Fruit fly (Drosophila melanogaster) whole organism, wandering third instar larva: Measurements from ENCODE around the gene CG32085.

Experiments
- Abd-B ChIP-seq: fragments of >200 bp; optimal IDR thresholded peaks from 2 replicates; lab custom pipeline; 2017; ENCODE audit warnings: missing biosample characterization, missing genetic modification characterization
- CG32264 ChIP-seq: fragments of 200-800 bp; sonication (Bioruptor generic); optimal IDR thresholded peaks from 2 replicates; lab custom pipeline; 2016; ENCODE audit warnings: missing biosample characterization, missing genetic modification characterization
- CG9705 ChIP-seq: fragments of 200-800 bp; sonication (Bioruptor generic); optimal IDR thresholded peaks from 2 replicates; lab custom pipeline; 2018; ENCODE audit warnings: missing biosample characterization, mild to moderate bottlenecking, missing genetic modification characterization
- CrebA ChIP-seq: fragments of 200-800 bp; sonication (Bioruptor generic); optimal IDR thresholded peaks from 2 replicates; lab custom pipeline; 2016; ENCODE audit warnings: missing biosample characterization, mild to moderate bottlenecking, missing genetic modification characterization, borderline replicate concordance
- Dif ChIP-seq: fragments of 200-275, 200-300 bp; sonication (Bioruptor generic); optimal IDR thresholded peaks from 2 replicates; lab custom pipeline; 2018; ENCODE audit warnings: missing biosample characterization, missing genetic modification characterization; ENCODE audit not compliant: partially characterized antibody
- HLH106 ChIP-seq: fragments of 200-800 bp; optimal IDR thresholded peaks from 3 replicates; lab custom pipeline; 2019; ENCODE audit warnings: missing biosample characterization, mild to moderate bottlenecking, missing genetic modification characterization, moderate library complexity
- Hnf4 ChIP-seq: fragments of 200-800 bp; sonication (Bioruptor generic); optimal IDR thresholded peaks from 2 replicates; lab custom pipeline; 2016; ENCODE audit warnings: missing biosample characterization, mild to moderate bottlenecking, missing genetic modification characterization
- Hr83 ChIP-seq: fragments of 200-300 bp; sonication (Bioruptor generic); optimal IDR thresholded peaks from 2 replicates; lab custom pipeline; 2016; ENCODE audit warnings: missing biosample characterization, mild to moderate bottlenecking, missing genetic modification characterization, moderate library complexity; ENCODE audit not compliant: poor library complexity, severe bottlenecking
- Jra ChIP-seq: sonication (Bioruptor generic); optimal IDR thresholded peaks from 2 replicates; lab custom pipeline; 2016; ENCODE audit warnings: missing biosample characterization, missing genetic modification characterization
- Mio ChIP-seq: sonication (Bioruptor generic); optimal IDR thresholded peaks from 2 replicates; lab custom pipeline; 2016; ENCODE audit warnings: missing biosample characterization, missing genetic modification characterization
- Myc ChIP-seq: fragments of >200 bp; optimal IDR thresholded peaks from 2 replicates; lab custom pipeline; 2017
- N ChIP-seq: fragments of >200 bp; optimal IDR thresholded peaks from 2 replicates; lab custom pipeline; 2018; ENCODE audit warnings: missing biosample characterization, missing external identifiers, missing genetic modification characterization
- OdsH ChIP-seq: fragments of 200-800 bp; sonication (Bioruptor generic); optimal IDR thresholded peaks from 2 replicates; lab custom pipeline; 2016; ENCODE audit warnings: missing biosample characterization, mild to moderate bottlenecking, missing genetic modification characterization
- Rel ChIP-seq, 2 experiments: fragments of 200-800 bp; sonication (Bioruptor generic) in 1 of 2; optimal IDR thresholded peaks; 2 replicates in 1 of 2; 3 replicates in 1 of 2; lab custom pipeline; 2016 to 2019; ENCODE audit warnings: mild to moderate bottlenecking in 2 of 2, missing biosample characterization in 2 of 2, missing genetic modification characterization in 2 of 2, moderate library complexity in 1 of 2
- Vsx2 ChIP-seq: fragments of 200-300, 225-300 bp; sonication (Bioruptor generic); optimal IDR thresholded peaks from 2 replicates; lab custom pipeline; 2018; ENCODE audit warnings: missing biosample characterization, missing genetic modification characterization; ENCODE audit not compliant: partially characterized antibody
- brk ChIP-seq: fragments of 200-800 bp; sonication (Bioruptor generic); optimal IDR thresholded peaks from 2 replicates; lab custom pipeline; 2016; ENCODE audit warnings: missing biosample characterization, mild to moderate bottlenecking, missing genetic modification characterization
- dl ChIP-seq, 2 experiments: fragments of 175-275, 200-275 bp in 1 of 2; fragments of 200-275 bp in 1 of 2; sonication (Bioruptor generic); optimal IDR thresholded peaks; lab custom pipeline; 2018; ENCODE audit warnings: mild to moderate bottlenecking in 2 of 2, missing biosample characterization in 2 of 2, missing genetic modification characterization in 2 of 2, moderate library complexity in 2 of 2; ENCODE audit not compliant: partially characterized antibody in 2 of 2, insufficient read depth in 1 of 2
- dmrt93B ChIP-seq: fragments of 200-800 bp; sonication (Bioruptor generic); optimal IDR thresholded peaks from 2 replicates; lab custom pipeline; 2018; ENCODE audit warnings: missing biosample characterization, mild to moderate bottlenecking, missing genetic modification characterization
- dsf ChIP-seq: sonication (Bioruptor generic); optimal IDR thresholded peaks from 2 replicates; lab custom pipeline; 2016; ENCODE audit warnings: missing biosample characterization, missing genetic modification characterization, borderline replicate concordance
- foxo ChIP-seq, 2 experiments: fragments of 200-800 bp; sonication (Bioruptor generic); optimal IDR thresholded peaks; 2 replicates in 1 of 2; 3 replicates in 1 of 2; lab custom pipeline; 2016 to 2017; ENCODE audit warnings: missing biosample characterization in 2 of 2, missing genetic modification characterization in 2 of 2
- fru ChIP-seq: fragments of 200-800 bp; sonication (Bioruptor generic); optimal IDR thresholded peaks from 3 replicates; lab custom pipeline; 2016; ENCODE audit warnings: missing biosample characterization, mild to moderate bottlenecking, missing genetic modification characterization
- h ChIP-seq: fragments of 200-800 bp; sonication (Bioruptor generic); optimal IDR thresholded peaks from 3 replicates; lab custom pipeline; 2016; ENCODE audit warnings: missing biosample characterization, mild to moderate bottlenecking, missing genetic modification characterization
- jim ChIP-seq: fragments of 175-275, 200-325 bp; sonication (Bioruptor generic); optimal IDR thresholded peaks from 2 replicates; lab custom pipeline; 2016; ENCODE audit warnings: missing biosample characterization, mild to moderate bottlenecking, missing genetic modification characterization
- lola ChIP-seq: fragments of >200 bp; optimal IDR thresholded peaks from 2 replicates; lab custom pipeline; 2017; ENCODE audit warnings: missing biosample characterization, missing genetic modification characterization
- pan ChIP-seq: fragments of >200 bp; optimal IDR thresholded peaks from 2 replicates; lab custom pipeline; 2017
- psq ChIP-seq: fragments of 200-800 bp; sonication (Bioruptor generic); optimal IDR thresholded peaks from 3 replicates; lab custom pipeline; 2017; ENCODE audit warnings: missing biosample characterization, mild to moderate bottlenecking, missing genetic modification characterization, moderate library complexity
- rgr ChIP-seq: fragments of 200-800 bp; sonication (Bioruptor generic); optimal IDR thresholded peaks from 3 replicates; lab custom pipeline; 2016; ENCODE audit warnings: missing biosample characterization, mild to moderate bottlenecking, missing genetic modification characterization
- sv ChIP-seq: fragments of 200-800 bp; sonication (Bioruptor generic); optimal IDR thresholded peaks from 3 replicates; lab custom pipeline; 2016; ENCODE audit warnings: missing biosample characterization, missing genetic modification characterization
- tai ChIP-seq: sonication (Bioruptor generic); optimal IDR thresholded peaks from 2 replicates; lab custom pipeline; 2016; ENCODE audit warnings: missing biosample characterization, missing genetic modification characterization
- usp ChIP-seq: fragments of >200 bp; optimal IDR thresholded peaks from 2 replicates; lab custom pipeline; 2017; ENCODE audit warnings: missing biosample characterization, missing genetic modification characterization
- woc ChIP-seq: sonication (Bioruptor generic); optimal IDR thresholded peaks from 2 replicates; lab custom pipeline; 2016; ENCODE audit warnings: missing biosample characterization, mild to moderate bottlenecking, missing genetic modification characterization

CG32085 gene

dm6 chr3L:11711789-11712188, 31.6 kb upstream of the CG32085 start:
- TF ChIP-seq lola: no peak
- TF ChIP-seq Mio: no peak
- TF ChIP-seq Abd-B: no peak
- no peak for TF ChIP-seq dl (GFP tag; optimal IDR thresholded peaks at IDR 0.05; lab: Kevin White, UChicago; ENCODE audit: insufficient read depth in 1 of 2, partially characterized antibody in 2 of 2)
- no peak for TF ChIP-seq OdsH (GFP tag; lab: Kevin White, UChicago)
- no peak for TF ChIP-seq Hr83 (GFP tag; lab: Kevin White, UChicago)
- no peak for TF ChIP-seq pan (lab: Kevin White, UChicago)
- no peak for TF ChIP-seq rgr
- no peak for TF ChIP-seq woc (GFP tag; lab: Kevin White, UChicago)
- no peak for TF ChIP-seq fru (GFP tag; lab: Kevin White, UChicago)
- TF ChIP-seq Jra (GFP tag; lab: Kevin White, UChicago): no peak
- no peak for TF ChIP-seq usp
- no peak for TF ChIP-seq Hnf4 (GFP tag; lab: Kevin White, UChicago)
- no peak for TF ChIP-seq CrebA
- TF ChIP-seq N: no peak
- no peak for TF ChIP-seq Dif

dm6 chr3L:11711059-11711628, 31.0 kb upstream of the CG32085 start, which contains the start of gene crim:
TSS of gene crim (minus strand) at chr3L:11711386.
- peak; percentile 58 for TF ChIP-seq tai (GFP tag; lab: Kevin White, UChicago)
- TF ChIP-seq Hnf4 (GFP tag; lab: Kevin White, UChicago): peak; percentile 71
- no peak for TF ChIP-seq Dif
- no peak for TF ChIP-seq lola
- peak; percentile 38 for TF ChIP-seq h (GFP tag; lab: Kevin White, UChicago)
- TF ChIP-seq CG32264 (GFP tag; lab: Kevin White, UChicago): peak; percentile 30
- no peak for TF ChIP-seq sv (GFP tag; lab: Kevin White, UChicago)
- TF ChIP-seq fru (GFP tag; lab: Kevin White, UChicago): peak; percentile 21
- TF ChIP-seq foxo (GFP tag; optimal IDR thresholded peaks at IDR 0.05; lab: Kevin White, UChicago): peak in 1 of 2 experiments; percentile 12
- peak; percentile 74 for TF ChIP-seq brk (GFP tag; lab: Kevin White, UChicago)
- no peak for TF ChIP-seq Rel (GFP tag; optimal IDR thresholded peaks at IDR 0.05; lab: Kevin White, UChicago)
- TF ChIP-seq Rel (tag; optimal IDR thresholded peaks at IDR 0.05; lab: Kevin White, UChicago): peak; percentile 21
- peak; percentile 31 for TF ChIP-seq Jra (GFP tag; lab: Kevin White, UChicago)

- TF ChIP-seq CG9705 (GFP tag; lab: Kevin White, UChicago) (no peak), pan (lab: Kevin White, UChicago) (no peak), HLH106 (tag; lab: Kevin White, UChicago) (no peak), rgr (no peak), h (GFP tag; lab: Kevin White, UChicago) (peak; percentile 55), Dif (no peak), sv (GFP tag; lab: Kevin White, UChicago) (no peak), jim (no peak), Hnf4 (GFP tag; lab: Kevin White, UChicago) (peak; percentile 3), OdsH (GFP tag; lab: Kevin White, UChicago) (no peak), Mio (no peak), N (no peak), dmrt93B (no peak), foxo (GFP tag; optimal IDR thresholded peaks at IDR 0.05; lab: Kevin White, UChicago) (peak in 1 of 2 experiments; percentile 7)
These were observed 28.5 kb upstream of the CG32085 start, which contains the start of the genes Ccdc56 and mtTFB1 for dm6 chr3L:11708633-11709116. TSS of gene Ccdc56 (plus strand) at chr3L:11708979. TSS of gene mtTFB1 (plus strand) at chr3L:11708979.

dm6 chr3L:11707978-11708632, 28.0 kb upstream of the CG32085 start, which contains the start of gene CG11658:
TSS of gene CG11658 (minus strand) at chr3L:11708553.
- TF ChIP-seq Vsx2 (GFP tag; lab: Kevin White, UChicago): no peak
- no peak for TF ChIP-seq dsf (GFP tag; lab: Kevin White, UChicago)
- TF ChIP-seq Myc (lab: Kevin White, UChicago): peak; percentile 5
- TF ChIP-seq psq (GFP tag; lab: Kevin White, UChicago): peak; percentile 57
- peak; percentile 15 for TF ChIP-seq Jra (GFP tag; lab: Kevin White, UChicago)
- peak; percentile 26 to 50 for TF ChIP-seq dl (GFP tag; optimal IDR thresholded peaks at IDR 0.05; lab: Kevin White, UChicago; ENCODE audit: insufficient read depth in 1 of 2, partially characterized antibody in 2 of 2)
- no peak for TF ChIP-seq Rel (GFP tag; optimal IDR thresholded peaks at IDR 0.05; lab: Kevin White, UChicago)
- TF ChIP-seq Rel (tag; optimal IDR thresholded peaks at IDR 0.05; lab: Kevin White, UChicago): peak; percentile 61
- peak; percentile 63 for TF ChIP-seq Hr83 (GFP tag; lab: Kevin White, UChicago)
- peak; percentile 32 for TF ChIP-seq Dif
